Worm (Caenorhabditis elegans): ENCODE results near the gene nhr-130.

DNA sequence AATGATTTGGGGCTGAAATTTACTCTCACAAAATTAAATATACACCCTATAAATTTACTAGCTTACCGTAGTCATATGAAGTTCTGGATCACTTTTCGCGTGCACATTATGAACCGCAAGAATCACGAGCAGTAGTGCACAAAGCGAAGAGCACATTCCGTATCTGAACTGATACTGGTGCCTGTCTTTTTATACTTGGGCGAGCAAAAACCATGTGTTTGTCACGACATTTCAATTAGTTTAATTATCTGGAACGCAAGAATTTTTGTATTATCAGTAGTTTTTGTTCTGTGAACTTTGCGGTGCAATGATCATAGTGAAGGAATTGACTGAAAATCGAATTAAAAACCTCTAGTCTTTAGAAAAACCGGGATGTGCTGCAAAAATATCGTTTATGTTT, 40.9 kb upstream of the nhr-130 start, which contains the start of gene lipl-3:
- TF ChIP-seq dve-1 (tag; optimal IDR thresholded peaks at IDR 0.05) (no peak), fkh-6 (tag; optimal IDR thresholded peaks at IDR 0.05) (no peak), pha-2 (tag; optimal IDR thresholded peaks at IDR 0.05) (no peak), fkh-10 (GFP tag; optimal IDR thresholded peaks at IDR 0.05) (no peak), ceh-2 (tag; optimal IDR thresholded peaks at IDR 0.05) (no peak), pha-4 (tag; optimal IDR thresholded peaks at IDR 0.05) (no peak), hlh-6 (tag; optimal IDR thresholded peaks at IDR 0.05) (no peak), pqm-1 (tag; optimal IDR thresholded peaks at IDR 0.05) (no peak), lin-11 (tag; optimal IDR thresholded peaks at IDR 0.05) (no peak), elt-2 (tag; optimal IDR thresholded peaks at IDR 0.05) (no peak)

Data from whole organism, late embryonic.